Fruit fly (Drosophila melanogaster) whole organism, prepupa: Measurements from ENCODE around the gene Sol1.

Experiments
- Blimp-1 ChIP-seq: fragments of 200-800 bp; sonication (Bioruptor generic); optimal IDR thresholded peaks from 3 replicates; lab custom pipeline; 2017; ENCODE audit warnings: missing biosample characterization, missing genetic modification characterization, mild to moderate bottlenecking, moderate library complexity, missing genetic modification reagents
- CG10631 ChIP-seq: fragments of 200-800 bp; sonication (Bioruptor generic); optimal IDR thresholded peaks from 2 replicates; lab custom pipeline; 2016; ENCODE audit warnings: missing biosample characterization, missing genetic modification characterization
- CG10669 ChIP-seq: fragments of 200-800 bp; sonication (Bioruptor generic); optimal IDR thresholded peaks from 3 replicates; lab custom pipeline; 2018; ENCODE audit warnings: missing biosample characterization, mild to moderate bottlenecking, missing genetic modification characterization, moderate library complexity
- CG11294 ChIP-seq: fragments of 200-800 bp; sonication (Bioruptor generic); IDR thresholded peaks from 2 replicates; pipeline ENCODE4 v1.3.6; 2022; ENCODE audit warnings: missing biosample characterization, missing genetic modification characterization
- CG11762 ChIP-seq: fragments of 200-800 bp; sonication (Bioruptor generic); optimal IDR thresholded peaks from 3 replicates; lab custom pipeline; 2016; ENCODE audit warnings: missing biosample characterization, missing genetic modification characterization; ENCODE audit not compliant: insufficient read depth
- CG15336 ChIP-seq: fragments of 200-800 bp; sonication (Bioruptor generic); IDR thresholded peaks from 2 replicates; pipeline ENCODE4 v1.3.6; 2022; ENCODE audit warnings: missing biosample characterization, missing genetic modification characterization
- CG1621 ChIP-seq: fragments of 200-800 bp; sonication (Bioruptor generic); optimal IDR thresholded peaks from 3 replicates; lab custom pipeline; 2018; ENCODE audit warnings: missing biosample characterization, mild to moderate bottlenecking, missing genetic modification characterization
- CG16779 ChIP-seq: fragments of 200-800 bp; sonication (Bioruptor generic); optimal IDR thresholded peaks from 3 replicates; lab custom pipeline; 2017; ENCODE audit warnings: missing biosample characterization, mild to moderate bottlenecking, missing genetic modification characterization
- CG31627 ChIP-seq: fragments of 200-800 bp; sonication (Bioruptor generic); optimal IDR thresholded peaks from 3 replicates; lab custom pipeline; 2016; ENCODE audit warnings: missing biosample characterization, missing genetic modification characterization
- CG34406 ChIP-seq: fragments of 200-800 bp; sonication (Bioruptor generic); optimal IDR thresholded peaks from 3 replicates; lab custom pipeline; 2016; ENCODE audit warnings: missing biosample characterization, missing genetic modification characterization
- CG3919 ChIP-seq: fragments of 200-800 bp; sonication (Bioruptor generic); optimal IDR thresholded peaks from 3 replicates; lab custom pipeline; 2016; ENCODE audit warnings: missing biosample characterization, missing genetic modification characterization
- CG4318 ChIP-seq: fragments of 200-800 bp; sonication (Bioruptor generic); optimal IDR thresholded peaks from 3 replicates; lab custom pipeline; 2017; ENCODE audit warnings: missing biosample characterization, mild to moderate bottlenecking, missing genetic modification characterization
- CG6163 ChIP-seq: fragments of 200-800 bp; sonication (Bioruptor generic); IDR thresholded peaks from 3 replicates; pipeline ENCODE4 v1.3.6; 2022; ENCODE audit warnings: missing biosample characterization, missing genetic modification characterization
- CG6276 ChIP-seq: fragments of 200-800 bp; sonication (Bioruptor generic); optimal IDR thresholded peaks from 2 replicates; lab custom pipeline; 2017; ENCODE audit warnings: missing biosample characterization, mild to moderate bottlenecking, missing genetic modification characterization
- CG6792 ChIP-seq: fragments of 200-800 bp; sonication (Bioruptor generic); optimal IDR thresholded peaks from 3 replicates; lab custom pipeline; 2016; ENCODE audit warnings: missing biosample characterization, missing genetic modification characterization
- CG6808 ChIP-seq: fragments of 200-800 bp; sonication (Bioruptor generic); optimal IDR thresholded peaks from 3 replicates; lab custom pipeline; 2017; ENCODE audit warnings: missing biosample characterization, missing genetic modification characterization, mild to moderate bottlenecking, moderate library complexity, missing genetic modification reagents
- CG7368 ChIP-seq: fragments of 200-800 bp; sonication (Bioruptor generic); optimal IDR thresholded peaks from 3 replicates; lab custom pipeline; 2016; ENCODE audit warnings: missing biosample characterization, missing genetic modification characterization
- CG8119 ChIP-seq: fragments of 200-800 bp; sonication (Bioruptor generic); IDR thresholded peaks from 3 replicates; pipeline ENCODE4 v1.3.6; 2022; ENCODE audit warnings: missing biosample characterization, missing genetic modification characterization
- CG8319 ChIP-seq: fragments of 200-800 bp; sonication (Bioruptor generic); optimal IDR thresholded peaks from 3 replicates; lab custom pipeline; 2016; ENCODE audit warnings: missing biosample characterization, missing genetic modification characterization
- CG8632 ChIP-seq: fragments of 200-800 bp; sonication (Bioruptor generic); optimal IDR thresholded peaks from 3 replicates; lab custom pipeline; 2016; ENCODE audit warnings: missing biosample characterization, missing genetic modification characterization
- Eip75B ChIP-seq: fragments of 200-800 bp; sonication (Bioruptor generic); optimal IDR thresholded peaks from 3 replicates; lab custom pipeline; 2016; ENCODE audit warnings: missing biosample characterization, missing genetic modification characterization
- Eip78C ChIP-seq: fragments of 200-800 bp; sonication (Bioruptor generic); peaks from one replicate; lab custom pipeline; 2016; ENCODE audit warnings: missing biosample characterization, missing genetic modification characterization
- Ets21C ChIP-seq: fragments of 200-800 bp; sonication (Bioruptor generic); optimal IDR thresholded peaks from 3 replicates; lab custom pipeline; 2016; ENCODE audit warnings: missing biosample characterization, missing genetic modification characterization
- Ets96B ChIP-seq: fragments of 200-800 bp; optimal IDR thresholded peaks from 2 replicates; lab custom pipeline; 2019; ENCODE audit warnings: missing biosample characterization, mild to moderate bottlenecking, missing genetic modification characterization, moderate library complexity
- Hr38 ChIP-seq: sonication (Bioruptor generic); optimal IDR thresholded peaks from 2 replicates; lab custom pipeline; 2016; ENCODE audit warnings: missing biosample characterization, missing genetic modification characterization
- Hr39 ChIP-seq: fragments of 200-800 bp; sonication (Bioruptor generic); optimal IDR thresholded peaks from 2 replicates; lab custom pipeline; 2016; ENCODE audit warnings: missing biosample characterization, missing genetic modification characterization
- Hr4 ChIP-seq: fragments of 200-800 bp; sonication (Bioruptor generic); optimal IDR thresholded peaks from 3 replicates; lab custom pipeline; 2016; ENCODE audit warnings: missing biosample characterization, missing genetic modification characterization
- Met ChIP-seq: fragments of 200-800 bp; sonication (Bioruptor generic); optimal IDR thresholded peaks from 3 replicates; lab custom pipeline; 2016; ENCODE audit warnings: missing biosample characterization, missing genetic modification characterization
- Sox102F ChIP-seq: fragments of 200-800 bp; sonication (Bioruptor generic); optimal IDR thresholded peaks from 2 replicates; lab custom pipeline; 2016; ENCODE audit warnings: missing biosample characterization, mild to moderate bottlenecking, missing genetic modification characterization
- achi ChIP-seq: fragments of 200-800 bp; sonication (Bioruptor generic); optimal IDR thresholded peaks from 3 replicates; lab custom pipeline; 2016; ENCODE audit warnings: missing biosample characterization, missing genetic modification characterization
- acj6 ChIP-seq: fragments of 200-800 bp; sonication (Bioruptor generic); optimal IDR thresholded peaks from 3 replicates; lab custom pipeline; 2016; ENCODE audit warnings: missing biosample characterization, missing genetic modification characterization
- cyc ChIP-seq: fragments of 200-800 bp; sonication (Bioruptor generic); optimal IDR thresholded peaks from 3 replicates; lab custom pipeline; 2016; ENCODE audit warnings: missing biosample characterization, missing genetic modification characterization
- dsx ChIP-seq: fragments of 200-800 bp; optimal IDR thresholded peaks from 3 replicates; lab custom pipeline; 2019; ENCODE audit warnings: missing biosample characterization, mild to moderate bottlenecking, missing genetic modification characterization, moderate library complexity; ENCODE audit not compliant: poor library complexity, severe bottlenecking
- eg ChIP-seq: fragments of 200-800 bp; sonication (Bioruptor generic); IDR thresholded peaks from 3 replicates; pipeline ENCODE4 v1.3.6; 2022; ENCODE audit warnings: missing biosample characterization, missing genetic modification characterization
- esn ChIP-seq: fragments of 200-800 bp; sonication (Bioruptor generic); optimal IDR thresholded peaks from 2 replicates; lab custom pipeline; 2016; ENCODE audit warnings: missing biosample characterization, mild to moderate bottlenecking, missing genetic modification characterization, moderate library complexity
- fd59A ChIP-seq: fragments of 200-800 bp; sonication (Bioruptor generic); optimal IDR thresholded peaks from 2 replicates; lab custom pipeline; 2017; ENCODE audit warnings: missing biosample characterization, mild to moderate bottlenecking, missing genetic modification characterization, missing genetic modification reagents
- fkh ChIP-seq: fragments of 200-800 bp; sonication (Bioruptor generic); optimal IDR thresholded peaks from 3 replicates; lab custom pipeline; 2017; ENCODE audit warnings: missing biosample characterization, mild to moderate bottlenecking, missing genetic modification characterization, moderate library complexity
- lz ChIP-seq: fragments of 200-800 bp; sonication (Bioruptor generic); optimal IDR thresholded peaks from 3 replicates; lab custom pipeline; 2016; ENCODE audit warnings: missing biosample characterization, missing genetic modification characterization
- net ChIP-seq: fragments of 200-800 bp; sonication (Bioruptor generic); optimal IDR thresholded peaks from 3 replicates; lab custom pipeline; 2016; ENCODE audit warnings: missing biosample characterization, missing genetic modification characterization
- salr ChIP-seq, 2 experiments: fragments of 200-800 bp; sonication (Bioruptor generic); optimal IDR thresholded peaks; 3 replicates each; lab custom pipeline; 2016 to 2018; ENCODE audit warnings: missing biosample characterization in 2 of 2, missing genetic modification characterization in 2 of 2, mild to moderate bottlenecking in 1 of 2
- spab ChIP-seq: fragments of 200-800 bp; sonication (Bioruptor generic); optimal IDR thresholded peaks from 2 replicates; lab custom pipeline; 2017; ENCODE audit warnings: missing biosample characterization, mild to moderate bottlenecking, missing genetic modification characterization, missing genetic modification reagents
- ss ChIP-seq, 2 experiments: fragments of 200-800 bp; sonication (Bioruptor generic); optimal IDR thresholded peaks; 2 replicates in 1 of 2; 3 replicates in 1 of 2; lab custom pipeline; 2017 to 2018; ENCODE audit warnings: mild to moderate bottlenecking in 2 of 2, missing biosample characterization in 2 of 2, missing genetic modification characterization in 2 of 2, moderate library complexity in 1 of 2
- svp ChIP-seq: fragments of 200-800 bp; sonication (Bioruptor generic); peaks from one replicate; lab custom pipeline; 2016; ENCODE audit warnings: missing biosample characterization, missing genetic modification characterization
- topi ChIP-seq: fragments of 200-800 bp; sonication (Bioruptor generic); optimal IDR thresholded peaks from 3 replicates; lab custom pipeline; 2016; ENCODE audit warnings: missing biosample characterization, missing genetic modification characterization
- vri ChIP-seq: fragments of 200-800 bp; sonication (Bioruptor generic); optimal IDR thresholded peaks from 3 replicates; lab custom pipeline; 2016; ENCODE audit warnings: missing biosample characterization, mild to moderate bottlenecking, missing genetic modification characterization

Sol1 gene

dm6 chr3R:12441008-12441606, 55.1 kb downstream of the Sol1 start:
- TF ChIP-seq eg (GFP tag; lab: Robert Waterston, UW) (no peak), CG11294 (no peak), vri (GFP tag; lab: Kevin White, UChicago) (peak; percentile 70), CG8119 (GFP tag; lab: Robert Waterston, UW) (0 out of 3 replicates have a peak, but pooled peaks have one; percentile 32), lz (no peak), Eip78C (GFP tag; lab: Kevin White, UChicago) (peak; percentile 27), fd59A (no peak), dsx (GFP tag; lab: Kevin White, UChicago) (no peak), fkh (GFP tag; lab: Kevin White, UChicago) (no peak), esn (no peak), svp (peak; percentile 53), CG10631 (GFP tag; lab: Kevin White, UChicago) (no peak)
- TF ChIP-seq, all 60 proteins: peak for 4

dm6 chr3R:12442601-12443533, 56.8 kb downstream of the Sol1 start:
- TF ChIP-seq CG8632 (GFP tag; lab: Kevin White, UChicago), result no peak
- no peak for TF ChIP-seq Blimp-1
- no peak for TF ChIP-seq fd59A
- TF ChIP-seq spab (GFP tag; lab: Kevin White, UChicago), result no peak
- peak; percentile 67 for TF ChIP-seq Hr4
- no peak for TF ChIP-seq CG8319 (GFP tag; lab: Kevin White, UChicago)
- TF ChIP-seq Ets96B (tag; lab: Kevin White, UChicago), result peak; percentile 58
- peak in 1 of 2 experiments; percentile 57 for TF ChIP-seq salr (GFP tag; optimal IDR thresholded peaks at IDR 0.05; lab: Kevin White, UChicago)
- TF ChIP-seq dsx (GFP tag; lab: Kevin White, UChicago), result peak; percentile 88
- peak; percentile 27 for TF ChIP-seq CG31627 (GFP tag; lab: Kevin White, UChicago)
- peak; percentile 68 for TF ChIP-seq fkh (GFP tag; lab: Kevin White, UChicago)
- TF ChIP-seq CG16779 (tag; lab: Kevin White, UChicago), result no peak
- peak; percentile 45 for TF ChIP-seq lz
- TF ChIP-seq CG10669, result peak; percentile 40
- peak; percentile 31 for TF ChIP-seq Sox102F (GFP tag; lab: Kevin White, UChicago)
- peak; percentile 56 for TF ChIP-seq CG3919 (GFP tag; lab: Kevin White, UChicago)
- no peak for TF ChIP-seq Hr38 (GFP tag; lab: Kevin White, UChicago)
- peak; percentile 11 for TF ChIP-seq CG11762 (GFP tag; lab: Kevin White, UChicago)
- peak; percentile 67 for TF ChIP-seq svp
- TF ChIP-seq acj6, result peak; percentile 35
- TF ChIP-seq cyc, result peak; percentile 14
- TF ChIP-seq CG6808, result peak; percentile 41
- TF ChIP-seq Ets21C (GFP tag; lab: Kevin White, UChicago), result peak; percentile 5
- peak; percentile 18 for TF ChIP-seq CG4318
- peak; percentile 51 for TF ChIP-seq Eip75B
- no peak for TF ChIP-seq CG1621 (tag; lab: Kevin White, UChicago)
- peak; percentile 68 for TF ChIP-seq CG15336
- peak; percentile 45 for TF ChIP-seq achi (GFP tag; lab: Kevin White, UChicago)
- TF ChIP-seq CG34406 (GFP tag; lab: Kevin White, UChicago), result peak; percentile 42
- peak; percentile 19 for TF ChIP-seq CG6792 (GFP tag; lab: Kevin White, UChicago)
- peak; percentile 63 for TF ChIP-seq Met (GFP tag; lab: Kevin White, UChicago)
- peak; percentile 50 for TF ChIP-seq topi
- peak; percentile 54 for TF ChIP-seq esn
- peak; percentile 64 for TF ChIP-seq vri (GFP tag; lab: Kevin White, UChicago)
- peak; percentile 48 for TF ChIP-seq net
- peak; percentile 45 for TF ChIP-seq CG10631 (GFP tag; lab: Kevin White, UChicago)
- TF ChIP-seq Eip78C (GFP tag; lab: Kevin White, UChicago), result peak; percentile 94
- TF ChIP-seq CG6276 (GFP tag; lab: Kevin White, UChicago), result peak; percentile 65
- TF ChIP-seq CG7368 (GFP tag; lab: Kevin White, UChicago), result peak; percentile 21
- TF ChIP-seq CG6163, result peak; percentile 63; the same call in 2 of the 3 replicates
- peak; percentile 11 to 41 for TF ChIP-seq ss (GFP tag; optimal IDR thresholded peaks at IDR 0.05; lab: Kevin White, UChicago)
- peak; percentile 46 for TF ChIP-seq Hr39 (GFP tag; lab: Kevin White, UChicago)
